Worm (Caenorhabditis elegans): Measurements from ENCODE around the gene ZK666.15.

DNA sequence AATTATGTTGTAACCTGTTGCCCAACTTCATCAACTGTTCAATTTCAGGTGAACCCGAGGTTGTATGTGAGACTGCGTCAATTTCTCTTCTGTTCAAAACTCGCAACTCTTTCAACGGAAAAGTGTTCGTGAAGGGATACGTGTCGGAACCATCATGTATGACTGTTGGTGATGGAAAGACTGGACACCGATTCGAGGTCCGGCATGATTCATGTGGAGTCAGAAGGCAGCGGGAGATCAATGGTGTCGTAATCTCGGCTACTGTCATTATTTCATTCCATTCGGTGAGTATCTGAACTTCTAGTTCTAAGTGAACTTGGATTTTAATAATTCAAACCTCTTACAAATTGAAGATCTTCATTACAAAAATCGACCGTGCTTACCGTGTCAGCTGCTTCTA, 49.0 kb upstream of the ZK666.15 start:
- TF ChIP-seq daf-12 (tag; optimal IDR thresholded peaks at IDR 0.05) (no peak), R02D3.7 (tag; optimal IDR thresholded peaks at IDR 0.05) (no peak), pqm-1 (tag; optimal IDR thresholded peaks at IDR 0.05) (no peak), hmg-11 (tag; optimal IDR thresholded peaks at IDR 0.05) (no peak), jun-1 (tag; optimal IDR thresholded peaks at IDR 0.05) (no peak), unc-62 (GFP tag; optimal IDR thresholded peaks at IDR 0.05) (no peak), fkh-2 (tag; optimal IDR thresholded peaks at IDR 0.05) (no peak), ceh-16 (tag; optimal IDR thresholded peaks at IDR 0.05) (no peak), unc-39 (tag; optimal IDR thresholded peaks at IDR 0.05) (no peak), nhr-11 (tag; optimal IDR thresholded peaks at IDR 0.05) (no peak), ztf-4 (tag; optimal IDR thresholded peaks at IDR 0.05) (no peak), zag-1 (tag; optimal IDR thresholded peaks at IDR 0.05) (no peak), fos-1 (tag; optimal IDR thresholded peaks at IDR 0.05) (no peak)
